Fruit fly (Drosophila melanogaster) whole organism, wandering third instar larva: ENCODE results near the gene Mgstl.
A peak's percentile ranks its signal among the peaks of the same experiment; 100 is the strongest.

ENCODE experiments used
- Abd-B ChIP-seq: fragments of >200 bp; optimal IDR thresholded peaks from 2 replicates; lab custom pipeline; 2017; ENCODE audit warnings: missing biosample characterization, missing genetic modification characterization
- CG32264 ChIP-seq: fragments of 200-800 bp; sonication (Bioruptor generic); optimal IDR thresholded peaks from 2 replicates; lab custom pipeline; 2016; ENCODE audit warnings: missing biosample characterization, missing genetic modification characterization
- CG9705 ChIP-seq: fragments of 200-800 bp; sonication (Bioruptor generic); optimal IDR thresholded peaks from 2 replicates; lab custom pipeline; 2018; ENCODE audit warnings: missing biosample characterization, mild to moderate bottlenecking, missing genetic modification characterization
- CrebA ChIP-seq: fragments of 200-800 bp; sonication (Bioruptor generic); optimal IDR thresholded peaks from 2 replicates; lab custom pipeline; 2016; ENCODE audit warnings: missing biosample characterization, mild to moderate bottlenecking, missing genetic modification characterization, borderline replicate concordance
- Dfd ChIP-seq: fragments of >200 bp; optimal IDR thresholded peaks from 2 replicates; lab custom pipeline; 2017; ENCODE audit warnings: missing biosample characterization, missing genetic modification characterization
- Dif ChIP-seq: fragments of 200-275, 200-300 bp; sonication (Bioruptor generic); optimal IDR thresholded peaks from 2 replicates; lab custom pipeline; 2018; ENCODE audit warnings: missing biosample characterization, missing genetic modification characterization; ENCODE audit not compliant: partially characterized antibody
- GATAd ChIP-seq: sonication (Bioruptor generic); optimal IDR thresholded peaks from 2 replicates; lab custom pipeline; 2016; ENCODE audit warnings: missing biosample characterization, missing genetic modification characterization
- HLH106 ChIP-seq: fragments of 200-800 bp; optimal IDR thresholded peaks from 3 replicates; lab custom pipeline; 2019; ENCODE audit warnings: missing biosample characterization, mild to moderate bottlenecking, missing genetic modification characterization, moderate library complexity
- Hnf4 ChIP-seq: fragments of 200-800 bp; sonication (Bioruptor generic); optimal IDR thresholded peaks from 2 replicates; lab custom pipeline; 2016; ENCODE audit warnings: missing biosample characterization, mild to moderate bottlenecking, missing genetic modification characterization
- Hr78 ChIP-seq: fragments of >200 bp; optimal IDR thresholded peaks from 2 replicates; lab custom pipeline; 2017; ENCODE audit warnings: missing biosample characterization, missing genetic modification characterization
- Hr83 ChIP-seq: fragments of 200-300 bp; sonication (Bioruptor generic); optimal IDR thresholded peaks from 2 replicates; lab custom pipeline; 2016; ENCODE audit warnings: missing biosample characterization, mild to moderate bottlenecking, missing genetic modification characterization, moderate library complexity; ENCODE audit not compliant: poor library complexity, severe bottlenecking
- Jra ChIP-seq: sonication (Bioruptor generic); optimal IDR thresholded peaks from 2 replicates; lab custom pipeline; 2016; ENCODE audit warnings: missing biosample characterization, missing genetic modification characterization
- Mio ChIP-seq: sonication (Bioruptor generic); optimal IDR thresholded peaks from 2 replicates; lab custom pipeline; 2016; ENCODE audit warnings: missing biosample characterization, missing genetic modification characterization
- Myc ChIP-seq: fragments of >200 bp; optimal IDR thresholded peaks from 2 replicates; lab custom pipeline; 2017
- N ChIP-seq: fragments of >200 bp; optimal IDR thresholded peaks from 2 replicates; lab custom pipeline; 2018; ENCODE audit warnings: missing biosample characterization, missing external identifiers, missing genetic modification characterization
- OdsH ChIP-seq: fragments of 200-800 bp; sonication (Bioruptor generic); optimal IDR thresholded peaks from 2 replicates; lab custom pipeline; 2016; ENCODE audit warnings: missing biosample characterization, mild to moderate bottlenecking, missing genetic modification characterization
- Rel ChIP-seq, 2 experiments: fragments of 200-800 bp; sonication (Bioruptor generic) in 1 of 2; optimal IDR thresholded peaks; 2 replicates in 1 of 2; 3 replicates in 1 of 2; lab custom pipeline; 2016 to 2019; ENCODE audit warnings: mild to moderate bottlenecking in 2 of 2, missing biosample characterization in 2 of 2, missing genetic modification characterization in 2 of 2, moderate library complexity in 1 of 2
- Sp1 ChIP-seq: fragments of 200-800 bp; sonication (Bioruptor generic); optimal IDR thresholded peaks from 3 replicates; lab custom pipeline; 2019; ENCODE audit warnings: missing biosample characterization, mild to moderate bottlenecking, missing genetic modification characterization, moderate library complexity
- Vsx2 ChIP-seq: fragments of 200-300, 225-300 bp; sonication (Bioruptor generic); optimal IDR thresholded peaks from 2 replicates; lab custom pipeline; 2018; ENCODE audit warnings: missing biosample characterization, missing genetic modification characterization; ENCODE audit not compliant: partially characterized antibody
- br ChIP-seq: fragments of 200-800 bp; sonication (Bioruptor generic); optimal IDR thresholded peaks from 2 replicates; lab custom pipeline; 2016; ENCODE audit warnings: missing biosample characterization, missing genetic modification characterization
- brk ChIP-seq: fragments of 200-800 bp; sonication (Bioruptor generic); optimal IDR thresholded peaks from 2 replicates; lab custom pipeline; 2016; ENCODE audit warnings: missing biosample characterization, mild to moderate bottlenecking, missing genetic modification characterization
- dl ChIP-seq, 2 experiments: fragments of 175-275, 200-275 bp in 1 of 2; fragments of 200-275 bp in 1 of 2; sonication (Bioruptor generic); optimal IDR thresholded peaks; lab custom pipeline; 2018; ENCODE audit warnings: mild to moderate bottlenecking in 2 of 2, missing biosample characterization in 2 of 2, missing genetic modification characterization in 2 of 2, moderate library complexity in 2 of 2; ENCODE audit not compliant: partially characterized antibody in 2 of 2, insufficient read depth in 1 of 2
- dmrt93B ChIP-seq: fragments of 200-800 bp; sonication (Bioruptor generic); optimal IDR thresholded peaks from 2 replicates; lab custom pipeline; 2018; ENCODE audit warnings: missing biosample characterization, mild to moderate bottlenecking, missing genetic modification characterization
- dsf ChIP-seq: sonication (Bioruptor generic); optimal IDR thresholded peaks from 2 replicates; lab custom pipeline; 2016; ENCODE audit warnings: missing biosample characterization, missing genetic modification characterization, borderline replicate concordance
- ey ChIP-seq: fragments of 200-800 bp; sonication (Bioruptor generic); optimal IDR thresholded peaks from 2 replicates; lab custom pipeline; 2016; ENCODE audit warnings: missing biosample characterization, missing genetic modification characterization
- foxo ChIP-seq, 2 experiments: fragments of 200-800 bp; sonication (Bioruptor generic); optimal IDR thresholded peaks; 2 replicates in 1 of 2; 3 replicates in 1 of 2; lab custom pipeline; 2016 to 2017; ENCODE audit warnings: missing biosample characterization in 2 of 2, missing genetic modification characterization in 2 of 2
- fru ChIP-seq: fragments of 200-800 bp; sonication (Bioruptor generic); optimal IDR thresholded peaks from 3 replicates; lab custom pipeline; 2016; ENCODE audit warnings: missing biosample characterization, mild to moderate bottlenecking, missing genetic modification characterization
- h ChIP-seq: fragments of 200-800 bp; sonication (Bioruptor generic); optimal IDR thresholded peaks from 3 replicates; lab custom pipeline; 2016; ENCODE audit warnings: missing biosample characterization, mild to moderate bottlenecking, missing genetic modification characterization
- lola ChIP-seq: fragments of >200 bp; optimal IDR thresholded peaks from 2 replicates; lab custom pipeline; 2017; ENCODE audit warnings: missing biosample characterization, missing genetic modification characterization
- pan ChIP-seq: fragments of >200 bp; optimal IDR thresholded peaks from 2 replicates; lab custom pipeline; 2017
- psq ChIP-seq: fragments of 200-800 bp; sonication (Bioruptor generic); optimal IDR thresholded peaks from 3 replicates; lab custom pipeline; 2017; ENCODE audit warnings: missing biosample characterization, mild to moderate bottlenecking, missing genetic modification characterization, moderate library complexity
- rgr ChIP-seq: fragments of 200-800 bp; sonication (Bioruptor generic); optimal IDR thresholded peaks from 3 replicates; lab custom pipeline; 2016; ENCODE audit warnings: missing biosample characterization, mild to moderate bottlenecking, missing genetic modification characterization
- sage ChIP-seq: fragments of 200-800 bp; sonication (Bioruptor generic); optimal IDR thresholded peaks from 2 replicates; lab custom pipeline; 2016; ENCODE audit warnings: missing biosample characterization, mild to moderate bottlenecking, missing genetic modification characterization
- sv ChIP-seq: fragments of 200-800 bp; sonication (Bioruptor generic); optimal IDR thresholded peaks from 3 replicates; lab custom pipeline; 2016; ENCODE audit warnings: missing biosample characterization, missing genetic modification characterization
- tai ChIP-seq: sonication (Bioruptor generic); optimal IDR thresholded peaks from 2 replicates; lab custom pipeline; 2016; ENCODE audit warnings: missing biosample characterization, missing genetic modification characterization
- usp ChIP-seq: fragments of >200 bp; optimal IDR thresholded peaks from 2 replicates; lab custom pipeline; 2017; ENCODE audit warnings: missing biosample characterization, missing genetic modification characterization
- woc ChIP-seq: sonication (Bioruptor generic); optimal IDR thresholded peaks from 2 replicates; lab custom pipeline; 2016; ENCODE audit warnings: missing biosample characterization, mild to moderate bottlenecking, missing genetic modification characterization

Mgstl gene

dm6 chrX:21056732-21057131 lies 14.8 kb downstream of the Mgstl start:
- TF ChIP-seq dl (GFP tag; optimal IDR thresholded peaks at IDR 0.05; lab: Kevin White, UChicago; ENCODE audit: insufficient read depth in 1 of 2, partially characterized antibody in 2 of 2) (no peak), pan (lab: Kevin White, UChicago) (no peak), lola (GFP tag; lab: Kevin White, UChicago) (no peak), dsf (GFP tag; lab: Kevin White, UChicago) (no peak), usp (GFP tag; lab: Kevin White, UChicago) (no peak), Myc (lab: Kevin White, UChicago) (no peak), CG9705 (GFP tag; lab: Kevin White, UChicago) (no peak), fru (GFP tag; lab: Kevin White, UChicago) (no peak)

DNA sequence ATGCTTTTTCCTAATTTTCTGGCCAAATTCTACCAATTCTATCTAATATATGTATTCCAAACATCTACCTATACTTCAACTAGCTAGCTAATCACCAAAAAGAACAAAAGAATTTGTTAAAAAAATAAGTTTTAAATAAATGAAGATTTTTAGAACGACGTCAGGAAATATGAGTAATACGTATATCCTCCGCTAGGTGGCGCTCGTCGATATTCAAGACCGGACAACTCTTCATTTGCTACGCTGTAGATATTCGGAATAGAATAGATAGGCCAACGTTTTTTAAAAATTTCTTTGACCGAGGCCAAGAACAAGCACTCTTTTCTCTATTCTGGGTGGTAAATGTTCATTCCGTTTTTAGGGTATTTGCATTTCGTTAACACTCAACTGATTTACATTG lies 16.5 kb downstream of the Mgstl start:
- no peak for TF ChIP-seq Abd-B (GFP tag; lab: Kevin White, UChicago)

DNA sequence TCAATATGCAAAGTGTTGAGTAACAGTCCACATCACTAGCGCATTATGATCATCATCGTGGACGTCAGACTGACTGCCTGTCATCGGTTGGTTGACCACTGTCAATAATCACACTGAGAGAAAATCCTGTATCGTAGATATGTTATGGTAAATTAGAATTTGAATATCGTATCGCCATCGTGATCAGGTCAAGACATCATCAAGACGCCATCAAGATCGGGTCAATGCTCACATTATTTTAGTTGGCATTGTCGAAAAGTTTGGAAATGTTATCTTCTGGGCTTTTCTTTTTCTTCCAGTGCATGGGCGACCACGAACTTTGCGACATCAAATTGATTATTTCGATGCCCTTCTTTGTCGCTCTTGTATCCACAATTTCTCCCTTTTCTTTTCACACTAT lies 17.1 kb downstream of the Mgstl start:
- TF ChIP-seq Hr78 (no peak), Hnf4 (GFP tag; lab: Kevin White, UChicago) (peak; percentile 74), foxo (GFP tag; optimal IDR thresholded peaks at IDR 0.05; lab: Kevin White, UChicago) (peak; percentile 15 to 64), psq (GFP tag; lab: Kevin White, UChicago) (peak; percentile 64), OdsH (GFP tag; lab: Kevin White, UChicago) (peak; percentile 66), Rel (GFP tag; optimal IDR thresholded peaks at IDR 0.05; lab: Kevin White, UChicago) (peak; percentile 36), Rel (tag; optimal IDR thresholded peaks at IDR 0.05; lab: Kevin White, UChicago) (no peak), fru (GFP tag; lab: Kevin White, UChicago) (peak; percentile 70), brk (GFP tag; lab: Kevin White, UChicago) (peak; percentile 7), Hr83 (GFP tag; lab: Kevin White, UChicago) (no peak), tai (GFP tag; lab: Kevin White, UChicago) (peak; percentile 22), dmrt93B (GFP tag; lab: Kevin White, UChicago) (peak; percentile 32), sv (GFP tag; lab: Kevin White, UChicago) (peak; percentile 91), Vsx2 (GFP tag; lab: Kevin White, UChicago) (no peak), woc (GFP tag; lab: Kevin White, UChicago) (peak; percentile 29), Sp1 (peak; percentile 77), h (peak; percentile 64), HLH106 (peak; percentile 36), CG32264 (GFP tag; lab: Kevin White, UChicago) (peak; percentile 43), CrebA (no peak), br (GFP tag; lab: Kevin White, UChicago) (peak; percentile 82), rgr (GFP tag; lab: Kevin White, UChicago) (peak; percentile 67), Jra (GFP tag; lab: Kevin White, UChicago) (peak; percentile 32), ey (GFP tag; lab: Kevin White, UChicago) (peak; percentile 74), dl (GFP tag; optimal IDR thresholded peaks at IDR 0.05; lab: Kevin White, UChicago; ENCODE audit: insufficient read depth in 1 of 2, partially characterized antibody in 2 of 2) (no peak)

DNA sequence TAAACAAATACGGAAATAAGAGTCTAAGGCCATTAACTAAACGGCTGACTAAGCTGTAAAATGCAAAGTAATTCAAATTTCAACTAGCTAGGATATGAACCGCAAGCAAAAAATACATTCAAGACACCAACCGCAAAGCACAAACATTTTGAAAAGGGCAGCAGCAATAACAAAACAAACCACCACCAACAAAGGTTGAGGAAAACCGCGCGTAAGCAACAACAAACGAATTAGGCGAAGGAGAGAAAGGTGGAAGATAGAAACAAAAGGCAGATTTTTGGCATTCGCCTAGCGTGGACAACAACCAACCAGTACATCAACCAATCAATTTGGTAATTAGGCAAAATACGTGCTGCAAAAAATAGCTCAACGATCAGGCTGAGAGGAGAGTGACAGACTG lies 18.7 kb downstream of the Mgstl start:
- TF ChIP-seq psq (GFP tag; lab: Kevin White, UChicago) (peak; percentile 71), Myc (lab: Kevin White, UChicago) (peak; percentile 55), Dfd (GFP tag; lab: Kevin White, UChicago) (no peak)

DNA sequence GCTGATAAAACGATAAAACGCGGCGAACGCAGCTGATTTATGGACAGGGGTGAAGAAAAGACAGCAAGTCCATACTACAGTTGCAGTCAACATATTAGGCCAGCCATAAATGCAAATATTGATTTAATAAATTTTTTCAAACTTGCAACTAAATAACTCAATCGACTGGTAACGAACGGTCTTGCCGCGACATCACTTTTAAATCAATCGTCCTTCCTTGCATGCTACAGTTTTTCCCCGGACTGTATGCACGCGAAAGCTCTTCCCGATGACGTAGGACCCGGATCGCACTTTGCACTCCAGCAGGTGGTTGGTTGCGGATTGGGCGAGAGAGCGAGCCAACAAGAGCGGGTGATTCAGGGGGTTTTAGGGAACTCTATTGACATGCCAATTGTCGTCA lies 23.0 kb downstream of the Mgstl start:
- TF ChIP-seq usp (GFP tag; lab: Kevin White, UChicago) (no peak), Hr83 (GFP tag; lab: Kevin White, UChicago) (peak; percentile 64), ey (GFP tag; lab: Kevin White, UChicago) (peak; percentile 97), GATAd (GFP tag; lab: Kevin White, UChicago) (peak; percentile 87), h (peak; percentile 98), sage (GFP tag; lab: Kevin White, UChicago) (peak; percentile 93), Jra (GFP tag; lab: Kevin White, UChicago) (peak; percentile 87), HLH106 (peak; percentile 94), N (GFP tag; lab: Kevin White, UChicago) (no peak), Hr78 (no peak), sv (GFP tag; lab: Kevin White, UChicago) (no peak), woc (GFP tag; lab: Kevin White, UChicago) (peak; percentile 86), OdsH (GFP tag; lab: Kevin White, UChicago) (peak; percentile 95), fru (GFP tag; lab: Kevin White, UChicago) (peak; percentile 94), Hnf4 (GFP tag; lab: Kevin White, UChicago) (peak; percentile 98), CG9705 (GFP tag; lab: Kevin White, UChicago) (peak; percentile 85), psq (GFP tag; lab: Kevin White, UChicago) (peak; percentile 90), Sp1 (peak; percentile 94), rgr (GFP tag; lab: Kevin White, UChicago) (peak; percentile 97), dl (GFP tag; optimal IDR thresholded peaks at IDR 0.05; lab: Kevin White, UChicago; ENCODE audit: insufficient read depth in 1 of 2, partially characterized antibody in 2 of 2) (no peak), tai (GFP tag; lab: Kevin White, UChicago) (peak; percentile 91), Dfd (GFP tag; lab: Kevin White, UChicago) (no peak), Dif (GFP tag; lab: Kevin White, UChicago) (no peak), dsf (GFP tag; lab: Kevin White, UChicago) (peak; percentile 71), CrebA (peak; percentile 90), CG32264 (GFP tag; lab: Kevin White, UChicago) (peak; percentile 94), Mio (peak; percentile 83), lola (GFP tag; lab: Kevin White, UChicago) (no peak), Abd-B (GFP tag; lab: Kevin White, UChicago) (no peak)
